Fruit fly (Drosophila melanogaster) whole organism, wandering third instar larva: Measurements from ENCODE around the gene Trf4-2.

Experiments
- Hr83 ChIP-seq: fragments of 200-300 bp; sonication (Bioruptor generic); optimal IDR thresholded peaks from 2 replicates; lab custom pipeline; 2016; ENCODE audit warnings: missing biosample characterization, mild to moderate bottlenecking, missing genetic modification characterization, moderate library complexity; ENCODE audit not compliant: poor library complexity, severe bottlenecking
- Sp1 ChIP-seq: fragments of 200-800 bp; sonication (Bioruptor generic); optimal IDR thresholded peaks from 3 replicates; lab custom pipeline; 2019; ENCODE audit warnings: missing biosample characterization, mild to moderate bottlenecking, missing genetic modification characterization, moderate library complexity
- dl ChIP-seq, 2 experiments: fragments of 175-275, 200-275 bp in 1 of 2; fragments of 200-275 bp in 1 of 2; sonication (Bioruptor generic); optimal IDR thresholded peaks; lab custom pipeline; 2018; ENCODE audit warnings: mild to moderate bottlenecking in 2 of 2, missing biosample characterization in 2 of 2, missing genetic modification characterization in 2 of 2, moderate library complexity in 2 of 2; ENCODE audit not compliant: partially characterized antibody in 2 of 2, insufficient read depth in 1 of 2
- dsf ChIP-seq: sonication (Bioruptor generic); optimal IDR thresholded peaks from 2 replicates; lab custom pipeline; 2016; ENCODE audit warnings: missing biosample characterization, missing genetic modification characterization, borderline replicate concordance
- pan ChIP-seq: fragments of >200 bp; optimal IDR thresholded peaks from 2 replicates; lab custom pipeline; 2017
- usp ChIP-seq: fragments of >200 bp; optimal IDR thresholded peaks from 2 replicates; lab custom pipeline; 2017; ENCODE audit warnings: missing biosample characterization, missing genetic modification characterization

DNA sequence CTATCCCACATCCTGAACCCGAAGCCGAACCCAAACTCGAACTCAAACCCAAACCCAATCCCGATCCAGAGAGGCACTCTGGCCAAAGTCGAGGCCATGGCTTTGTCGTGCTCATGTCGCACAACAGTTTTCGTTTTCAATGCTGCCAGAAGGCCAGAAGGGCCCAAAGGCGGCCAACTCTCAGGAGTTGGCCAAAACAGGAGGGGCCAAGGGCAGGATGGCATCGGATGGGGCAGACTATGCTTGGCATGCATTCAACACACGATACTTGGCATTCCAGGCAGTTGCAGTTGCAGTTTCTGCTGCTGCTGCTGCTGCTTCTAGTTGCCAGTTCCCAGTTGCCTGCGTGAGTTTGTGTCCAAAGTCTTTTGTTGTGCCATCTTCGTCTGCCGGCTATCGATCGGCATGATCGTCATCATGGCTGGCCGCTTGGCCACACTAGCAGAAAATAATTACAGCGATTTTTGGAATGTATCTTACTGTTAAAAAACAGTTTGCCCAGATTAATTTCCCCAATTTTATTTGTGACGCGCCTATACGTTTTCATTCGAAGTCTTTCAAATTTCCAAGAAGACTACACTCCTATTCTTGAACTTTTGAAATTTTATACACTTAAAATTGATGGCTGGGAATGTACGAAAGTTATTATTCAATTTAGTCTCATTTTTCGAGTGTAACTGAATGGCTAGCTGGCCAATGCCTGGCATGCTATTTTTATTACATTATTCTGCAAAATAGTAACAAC lies 45.5 kb downstream of the Trf4-2 start:
- no peak for TF ChIP-seq dsf (GFP tag; lab: Kevin White, UChicago)
- no peak for TF ChIP-seq usp (GFP tag; lab: Kevin White, UChicago)
- TF ChIP-seq Sp1 (GFP tag; lab: Kevin White, UChicago): no peak
- TF ChIP-seq pan: no peak
- no peak for TF ChIP-seq Hr83 (GFP tag; lab: Kevin White, UChicago)
- TF ChIP-seq dl (GFP tag; optimal IDR thresholded peaks at IDR 0.05; lab: Kevin White, UChicago; ENCODE audit: insufficient read depth in 1 of 2, partially characterized antibody in 2 of 2): no peak
